Fruit fly (Drosophila melanogaster): ENCODE measurements around the gene cher.

DNA sequence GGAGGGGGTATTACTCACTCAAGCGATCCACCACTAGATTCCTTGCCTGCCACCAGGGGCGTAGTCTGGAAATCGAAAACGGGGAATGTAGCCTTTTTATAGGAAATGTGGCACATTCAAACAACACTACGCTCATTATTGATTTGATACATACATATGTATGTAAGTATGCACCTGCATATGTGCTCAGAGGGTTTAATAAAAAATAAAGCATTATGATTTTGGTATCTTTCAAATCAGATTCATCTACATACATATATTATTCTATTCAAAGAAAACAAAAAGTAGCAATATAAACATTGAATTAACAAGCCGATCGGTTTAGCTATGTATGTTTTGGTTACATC lies 68.3 kb downstream of the cher start:
- no peak for TF ChIP-seq CTCF (optimal IDR thresholded peaks at IDR 0.05)
- TF ChIP-seq CG8478 (optimal IDR thresholded peaks at IDR 0.05) = no peak

Data from S2 (cell line).